Worm (Caenorhabditis elegans): Measurements from ENCODE around the gene spp-28.

spp-28 gene

DNA sequence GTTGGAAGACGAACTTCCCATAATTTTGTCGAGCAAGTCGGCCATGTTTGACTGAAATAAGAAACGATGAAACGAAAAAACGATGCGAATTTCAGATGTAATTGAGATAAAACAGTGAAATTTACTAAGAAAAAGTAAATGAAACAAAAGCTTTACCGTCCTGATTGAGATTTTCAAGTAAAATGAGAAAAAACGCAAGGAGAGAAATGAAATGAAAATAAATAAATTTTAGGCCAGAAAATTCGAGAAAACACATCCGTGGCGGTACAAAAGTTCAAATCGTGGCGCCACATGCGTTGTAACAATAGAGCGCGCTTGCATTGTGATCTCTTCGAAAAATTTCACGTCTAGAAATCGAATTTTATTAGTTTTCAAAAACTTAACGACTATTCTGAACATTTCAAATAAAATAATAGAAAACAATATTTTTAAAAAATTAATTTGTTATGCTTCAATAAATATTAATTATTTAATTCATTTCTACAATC lies 14.0 kb downstream of the spp-28 start, which contains the start of the genes hrde-1 and C16C10.13:
TSS of gene hrde-1 (minus strand) at position 51 of the 488 bp plus-strand sequence.
TSS of gene C16C10.13 (plus strand) at position 332 of the 488 bp plus-strand sequence.
- TF ChIP-seq unc-62 (GFP tag; optimal IDR thresholded peaks at IDR 0.05), result no peak

DNA sequence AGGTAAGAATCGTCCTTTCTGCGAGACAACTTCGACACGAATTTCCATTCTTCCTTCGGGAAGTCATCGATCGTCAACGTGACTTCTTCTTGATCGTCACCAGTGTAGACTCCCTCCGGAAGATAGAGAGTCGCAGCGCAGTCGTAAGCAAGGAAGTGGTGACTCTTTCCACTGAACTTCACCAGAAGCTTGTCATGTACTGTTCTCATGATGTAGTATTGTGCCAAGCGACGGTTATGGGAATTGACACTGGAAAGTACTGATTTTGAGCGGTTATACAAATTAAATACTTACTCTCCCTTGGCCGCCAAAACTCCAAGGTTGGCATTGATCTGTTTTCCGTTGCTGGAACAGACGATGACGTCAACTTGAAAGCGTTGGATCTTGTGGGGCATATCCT lies 14.7 kb downstream of the spp-28 start:
- TF ChIP-seq unc-62 (GFP tag; optimal IDR thresholded peaks at IDR 0.05), result no peak

DNA sequence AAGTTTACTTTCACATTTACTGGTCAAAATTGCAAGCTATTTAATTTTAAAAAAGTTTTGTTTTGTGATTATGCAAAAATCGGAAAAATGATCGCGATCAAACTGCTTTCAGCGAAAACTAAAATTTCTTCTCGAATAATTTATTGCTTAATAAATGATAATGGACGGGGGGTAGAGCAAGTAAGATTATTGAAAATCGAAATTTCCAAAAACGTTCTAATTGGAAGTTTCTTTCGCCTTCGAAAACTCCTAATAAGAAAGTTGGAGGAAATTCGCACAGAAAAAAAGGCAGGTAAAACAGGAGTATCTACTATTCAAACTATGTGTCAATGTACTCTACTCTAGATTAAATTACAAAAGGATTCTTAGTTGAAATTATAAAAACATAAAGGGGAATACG lies 17.9 kb downstream of the spp-28 start:
- TF ChIP-seq unc-62 (GFP tag; optimal IDR thresholded peaks at IDR 0.05), result no peak

DNA sequence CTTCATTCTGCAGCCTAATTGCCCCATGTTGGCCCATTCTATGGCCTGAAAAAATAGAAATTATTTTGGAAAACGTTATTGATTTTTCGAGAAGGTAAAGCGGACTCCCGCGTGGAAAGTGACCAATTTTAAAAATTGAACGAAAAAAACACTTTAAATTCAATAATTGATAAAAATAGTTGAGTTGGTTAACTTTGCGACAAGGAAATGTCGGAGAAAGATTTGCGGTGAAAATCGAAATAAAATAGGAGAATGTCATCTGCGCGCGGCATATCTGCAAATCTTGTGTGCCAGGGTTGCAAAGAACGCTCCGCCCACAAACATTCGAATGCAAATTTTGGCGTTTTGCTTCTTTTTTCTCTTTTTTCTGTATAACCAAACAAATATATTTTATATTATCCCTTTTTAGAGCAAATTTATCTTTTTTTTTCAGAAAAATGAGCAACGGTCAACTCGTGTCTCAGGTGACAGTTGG lies 19.2 kb downstream of the spp-28 start, which contains the start of the genes rnf-121 and C16C10.4:
TSS of gene rnf-121 (minus strand) at position 51 of the 475 bp plus-strand sequence.
TSS of gene C16C10.4 (plus strand) at position 434 of the 475 bp plus-strand sequence.
- no peak for TF ChIP-seq unc-62 (GFP tag; optimal IDR thresholded peaks at IDR 0.05)

DNA sequence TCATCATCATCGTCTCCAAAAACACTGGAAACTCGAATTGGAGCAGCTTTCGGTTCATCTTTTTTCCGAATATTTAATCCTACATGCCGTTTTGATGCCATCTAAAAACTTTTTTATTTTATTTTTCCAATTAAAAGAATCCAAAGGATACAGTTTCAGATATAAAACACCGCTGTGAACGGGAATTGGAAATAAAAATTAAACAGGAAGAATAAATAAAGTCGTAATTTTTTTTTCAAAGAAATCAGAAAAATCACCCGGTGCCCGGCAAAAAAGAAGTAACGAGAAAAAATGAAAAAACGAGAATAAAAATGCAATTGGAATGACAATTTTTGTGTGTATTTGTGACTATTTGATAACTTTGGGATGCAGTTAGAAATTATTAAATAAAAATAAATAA lies 21.5 kb downstream of the spp-28 start, which contains the start of gene ccdc-55:
TSS of gene ccdc-55 (minus strand) at position 101 of the 400 bp plus-strand sequence.
- TF ChIP-seq unc-62 (GFP tag; optimal IDR thresholded peaks at IDR 0.05), result no peak

DNA sequence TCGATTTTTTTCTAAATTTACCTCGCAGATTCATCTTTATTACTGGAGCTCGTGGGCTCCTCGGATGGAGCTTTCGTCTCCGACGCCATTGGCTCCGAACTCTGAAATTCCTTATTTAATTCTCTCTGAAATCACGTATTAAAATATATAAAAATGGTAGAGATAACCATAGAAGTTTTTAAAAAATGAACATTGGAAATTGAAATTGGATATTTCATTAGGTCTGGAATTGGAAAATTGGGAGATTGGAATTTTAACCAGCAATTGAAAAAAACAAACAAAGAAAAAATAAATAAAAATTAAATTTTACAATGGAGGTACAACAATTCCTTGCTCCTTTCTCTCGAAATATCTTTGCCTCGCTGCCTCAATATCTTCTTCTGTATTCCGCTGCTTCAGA lies 23.4 kb downstream of the spp-28 start, which contains the start of gene rnf-5:
TSS of gene rnf-5 (minus strand) at position 101 of the 400 bp plus-strand sequence.
- TF ChIP-seq unc-62 (GFP tag; optimal IDR thresholded peaks at IDR 0.05), result no peak

DNA sequence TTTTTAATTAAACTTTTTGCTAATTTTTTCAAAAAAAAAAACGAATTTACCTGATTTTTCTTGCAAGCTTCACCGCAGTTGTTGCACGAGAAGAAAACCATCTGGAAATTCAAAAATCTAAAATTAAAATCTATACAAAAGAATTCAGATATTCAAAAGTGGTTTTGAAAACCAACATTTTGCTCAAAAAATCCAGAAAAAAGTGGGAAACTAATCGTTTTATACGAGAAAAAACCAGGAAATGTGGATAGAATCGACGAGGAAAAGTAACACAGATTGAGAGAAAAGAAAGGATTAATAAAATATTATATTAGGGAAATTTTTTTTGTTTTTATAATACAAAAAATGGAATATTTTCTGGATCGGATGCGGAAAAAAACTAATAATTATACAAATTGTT lies 26.1 kb downstream of the spp-28 start, which contains the start of gene C16C10.8:
TSS of gene C16C10.8 (minus strand) at position 101 of the 400 bp plus-strand sequence.
- TF ChIP-seq unc-62 (GFP tag; optimal IDR thresholded peaks at IDR 0.05), result no peak

DNA sequence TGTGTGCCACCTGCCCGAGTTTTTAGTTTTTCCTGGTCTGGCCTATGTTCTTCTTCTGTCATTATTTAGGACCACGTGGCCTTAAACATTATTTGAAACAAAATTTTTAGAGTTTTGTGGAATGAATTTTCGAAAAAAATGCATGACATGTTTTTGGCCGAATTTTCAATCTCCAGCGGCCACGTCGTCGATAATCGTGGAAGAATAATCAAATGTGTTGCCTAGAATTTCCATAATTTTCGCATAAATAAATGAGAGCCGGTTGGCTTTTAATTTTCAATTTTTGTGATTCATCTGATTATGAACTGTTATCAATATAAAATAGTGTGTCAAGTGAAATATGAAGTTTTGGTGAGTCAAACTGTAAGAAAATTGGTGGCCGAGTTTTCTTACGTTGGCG lies 29.2 kb downstream of the spp-28 start, which contains the start of gene C01G12.16:
TSS of gene C01G12.16 (plus strand) at position 301 of the 400 bp plus-strand sequence.
- no peak for TF ChIP-seq unc-62 (GFP tag; optimal IDR thresholded peaks at IDR 0.05)

DNA sequence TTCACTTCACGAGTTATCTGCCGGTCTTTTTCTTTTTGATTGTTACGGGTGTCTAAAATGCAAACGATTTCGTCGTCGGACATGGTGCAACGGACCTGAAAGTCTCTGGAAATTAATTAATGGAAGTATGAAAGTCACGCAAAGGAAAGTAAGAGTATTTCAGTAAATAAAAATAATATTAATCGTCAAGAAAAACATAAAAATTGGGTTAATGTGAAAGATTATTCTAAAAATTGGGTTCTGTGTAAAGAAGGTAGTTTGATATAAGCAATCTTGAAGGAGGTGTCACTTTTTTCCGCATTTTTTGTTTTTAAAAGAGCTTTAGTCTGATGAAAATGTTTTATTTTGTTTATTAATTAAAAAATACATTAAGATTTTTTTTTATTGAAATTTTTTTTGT lies 32.8 kb downstream of the spp-28 start, which contains the start of gene C16C10.9:
TSS of gene C16C10.9 (minus strand) at position 101 of the 400 bp plus-strand sequence.
- no peak for TF ChIP-seq unc-62 (GFP tag; optimal IDR thresholded peaks at IDR 0.05)

DNA sequence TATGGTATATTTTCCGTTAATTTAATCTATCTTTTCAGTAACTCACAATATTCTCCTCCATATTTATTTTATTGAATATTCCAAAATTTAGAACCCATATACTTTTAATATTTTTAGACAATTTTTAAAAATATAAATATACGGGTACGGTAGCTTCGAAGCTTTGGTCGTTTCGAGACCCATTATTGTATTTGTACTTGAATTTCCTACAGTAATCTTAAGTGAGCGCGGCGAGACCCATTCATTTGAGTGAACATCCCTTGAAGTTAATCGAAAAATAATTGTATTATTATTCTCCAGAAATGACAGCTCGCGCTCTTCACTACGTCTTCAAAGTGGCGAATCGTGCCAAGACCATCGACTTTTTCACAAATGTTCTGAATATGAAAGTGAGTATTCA lies 36.8 kb downstream of the spp-28 start, which contains the start of gene glod-4:
TSS of gene glod-4 (plus strand) at position 301 of the 400 bp plus-strand sequence.
- no peak for TF ChIP-seq unc-62 (GFP tag; optimal IDR thresholded peaks at IDR 0.05)

DNA sequence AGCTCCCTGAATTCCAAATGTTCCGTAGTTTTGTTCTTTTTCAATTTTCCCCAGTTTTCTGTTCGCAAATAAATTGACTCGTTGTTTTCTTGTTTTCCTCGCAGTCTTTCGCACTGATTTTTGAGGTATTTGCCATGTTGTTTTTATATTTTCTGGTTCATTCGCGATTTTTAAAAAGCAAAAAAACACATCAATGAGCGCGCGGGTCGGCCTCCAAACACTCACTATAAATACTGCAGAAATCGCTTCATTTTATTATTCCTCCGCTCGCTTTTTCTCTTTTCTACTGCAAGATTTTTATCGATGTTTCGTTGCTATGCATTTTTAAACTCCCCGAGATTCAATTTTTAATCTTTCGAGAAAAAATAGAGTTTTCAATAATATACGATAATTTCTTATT lies 37.3 kb downstream of the spp-28 start:
- TF ChIP-seq unc-62 (GFP tag; optimal IDR thresholded peaks at IDR 0.05), result no peak

DNA sequence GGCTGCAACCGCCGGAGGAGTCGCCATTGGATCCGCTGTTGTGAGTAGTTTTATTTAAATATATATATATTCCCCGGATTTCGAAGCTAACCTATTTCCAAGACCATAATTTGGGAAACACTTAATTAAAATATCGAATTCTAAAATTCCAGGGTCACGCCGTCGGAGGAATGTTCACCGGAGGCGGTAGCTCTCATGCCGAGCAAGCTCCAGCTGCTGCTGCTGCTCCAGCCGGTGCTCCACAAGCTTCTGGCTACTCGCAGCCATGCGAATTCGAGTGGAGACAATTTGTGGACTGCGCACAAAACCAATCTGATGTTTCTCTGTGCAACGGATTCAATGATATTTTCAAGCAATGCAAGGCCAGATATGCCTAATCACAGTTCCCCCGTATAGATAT lies 37.8 kb downstream of the spp-28 start:
- TF ChIP-seq unc-62 (GFP tag; optimal IDR thresholded peaks at IDR 0.05), result no peak

DNA sequence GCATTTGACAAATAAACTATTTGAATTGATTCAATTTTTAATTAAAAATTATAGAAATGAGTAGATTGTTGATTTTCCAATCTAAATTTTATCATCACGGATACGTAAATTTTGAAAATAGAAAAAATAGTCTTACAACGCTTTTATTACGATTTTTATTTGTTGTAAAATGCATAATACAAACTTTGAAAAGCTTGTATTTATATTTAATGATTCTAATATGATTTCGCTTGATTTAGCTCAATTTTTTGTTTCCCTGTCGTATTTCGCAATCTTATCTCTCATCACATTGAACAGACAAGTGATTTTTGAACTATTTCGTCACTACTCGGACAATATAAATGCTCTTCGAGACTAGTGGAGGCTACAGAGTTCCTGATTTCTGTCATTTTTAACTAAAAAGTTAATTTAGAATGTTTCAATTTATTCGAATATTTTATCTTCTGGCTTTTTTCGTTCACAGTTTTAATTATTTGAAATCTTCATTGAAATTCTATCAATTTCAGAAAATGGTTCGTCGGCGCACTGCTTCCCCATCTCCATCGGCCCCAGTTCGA lies 38.5 kb downstream of the spp-28 start, which contains the start of the genes wht-3 and har-1:
TSS of gene wht-3 (minus strand) at position 51 of the 557 bp plus-strand sequence.
TSS of gene har-1 (plus strand) at position 507 of the 557 bp plus-strand sequence.
- no peak for TF ChIP-seq unc-62 (GFP tag; optimal IDR thresholded peaks at IDR 0.05)

DNA sequence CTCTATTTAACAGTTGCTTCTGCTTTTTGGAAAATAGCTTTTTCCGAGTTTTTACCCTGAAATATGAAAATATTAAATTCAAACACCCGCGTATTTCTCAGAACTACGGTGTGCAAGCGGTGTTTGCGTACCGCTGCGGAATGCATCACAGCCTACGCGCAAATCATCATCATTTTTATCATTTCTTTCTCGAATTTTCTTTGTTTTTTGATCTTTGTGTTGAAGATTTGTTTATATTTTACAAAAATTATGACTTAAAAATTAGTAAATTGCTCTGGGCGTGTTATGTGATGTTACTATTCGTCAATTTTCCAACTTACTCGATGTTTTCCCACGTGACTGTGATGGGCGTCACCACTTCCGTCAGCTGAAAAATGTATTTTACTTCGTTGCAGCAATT lies 39.2 kb downstream of the spp-28 start:
- no peak for TF ChIP-seq unc-62 (GFP tag; optimal IDR thresholded peaks at IDR 0.05)

DNA sequence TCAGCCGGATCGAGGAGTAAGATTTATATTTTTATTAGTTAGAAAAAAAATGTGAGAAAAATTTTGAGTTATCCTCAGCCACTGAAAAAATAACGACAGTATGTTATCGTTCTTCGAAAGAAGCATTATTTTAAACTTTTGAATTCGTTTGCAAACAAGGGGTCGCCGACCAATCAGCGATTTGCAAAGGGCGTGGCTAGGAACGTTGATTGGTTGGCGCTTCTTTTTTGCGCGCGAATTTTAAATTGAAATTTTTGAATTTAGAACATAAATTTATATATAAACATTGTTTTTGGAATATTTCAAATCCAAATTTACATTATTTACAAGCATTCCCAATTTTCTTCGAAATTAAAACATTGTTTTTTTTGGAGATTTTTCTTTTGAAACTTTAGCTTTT lies 47.0 kb downstream of the spp-28 start:
- TF ChIP-seq unc-62 (GFP tag; optimal IDR thresholded peaks at IDR 0.05), result no peak

Data from whole organism, dauer.